Fruit fly (Drosophila melanogaster) whole organism, wandering third instar larva: ENCODE results near the gene CG1542.

ENCODE experiments used
- CrebA ChIP-seq: fragments of 200-800 bp; sonication (Bioruptor generic); optimal IDR thresholded peaks from 2 replicates; lab custom pipeline; 2016; ENCODE audit warnings: missing biosample characterization, mild to moderate bottlenecking, missing genetic modification characterization, borderline replicate concordance
- Dfd ChIP-seq: fragments of >200 bp; optimal IDR thresholded peaks from 2 replicates; lab custom pipeline; 2017; ENCODE audit warnings: missing biosample characterization, missing genetic modification characterization
- Dif ChIP-seq: fragments of 200-275, 200-300 bp; sonication (Bioruptor generic); optimal IDR thresholded peaks from 2 replicates; lab custom pipeline; 2018; ENCODE audit warnings: missing biosample characterization, missing genetic modification characterization; ENCODE audit not compliant: partially characterized antibody
- GATAd ChIP-seq: sonication (Bioruptor generic); optimal IDR thresholded peaks from 2 replicates; lab custom pipeline; 2016; ENCODE audit warnings: missing biosample characterization, missing genetic modification characterization
- HLH106 ChIP-seq: fragments of 200-800 bp; optimal IDR thresholded peaks from 3 replicates; lab custom pipeline; 2019; ENCODE audit warnings: missing biosample characterization, mild to moderate bottlenecking, missing genetic modification characterization, moderate library complexity
- Hnf4 ChIP-seq: fragments of 200-800 bp; sonication (Bioruptor generic); optimal IDR thresholded peaks from 2 replicates; lab custom pipeline; 2016; ENCODE audit warnings: missing biosample characterization, mild to moderate bottlenecking, missing genetic modification characterization
- Hr78 ChIP-seq: fragments of >200 bp; optimal IDR thresholded peaks from 2 replicates; lab custom pipeline; 2017; ENCODE audit warnings: missing biosample characterization, missing genetic modification characterization
- Hr83 ChIP-seq: fragments of 200-300 bp; sonication (Bioruptor generic); optimal IDR thresholded peaks from 2 replicates; lab custom pipeline; 2016; ENCODE audit warnings: missing biosample characterization, mild to moderate bottlenecking, missing genetic modification characterization, moderate library complexity; ENCODE audit not compliant: poor library complexity, severe bottlenecking
- Myc ChIP-seq: fragments of >200 bp; optimal IDR thresholded peaks from 2 replicates; lab custom pipeline; 2017
- N ChIP-seq: fragments of >200 bp; optimal IDR thresholded peaks from 2 replicates; lab custom pipeline; 2018; ENCODE audit warnings: missing biosample characterization, missing external identifiers, missing genetic modification characterization
- OdsH ChIP-seq: fragments of 200-800 bp; sonication (Bioruptor generic); optimal IDR thresholded peaks from 2 replicates; lab custom pipeline; 2016; ENCODE audit warnings: missing biosample characterization, mild to moderate bottlenecking, missing genetic modification characterization
- Sp1 ChIP-seq: fragments of 200-800 bp; sonication (Bioruptor generic); optimal IDR thresholded peaks from 3 replicates; lab custom pipeline; 2019; ENCODE audit warnings: missing biosample characterization, mild to moderate bottlenecking, missing genetic modification characterization, moderate library complexity
- Vsx2 ChIP-seq: fragments of 200-300, 225-300 bp; sonication (Bioruptor generic); optimal IDR thresholded peaks from 2 replicates; lab custom pipeline; 2018; ENCODE audit warnings: missing biosample characterization, missing genetic modification characterization; ENCODE audit not compliant: partially characterized antibody
- br ChIP-seq: fragments of 200-800 bp; sonication (Bioruptor generic); optimal IDR thresholded peaks from 2 replicates; lab custom pipeline; 2016; ENCODE audit warnings: missing biosample characterization, missing genetic modification characterization
- brk ChIP-seq: fragments of 200-800 bp; sonication (Bioruptor generic); optimal IDR thresholded peaks from 2 replicates; lab custom pipeline; 2016; ENCODE audit warnings: missing biosample characterization, mild to moderate bottlenecking, missing genetic modification characterization
- dl ChIP-seq, 2 experiments: fragments of 175-275, 200-275 bp in 1 of 2; fragments of 200-275 bp in 1 of 2; sonication (Bioruptor generic); optimal IDR thresholded peaks; lab custom pipeline; 2018; ENCODE audit warnings: mild to moderate bottlenecking in 2 of 2, missing biosample characterization in 2 of 2, missing genetic modification characterization in 2 of 2, moderate library complexity in 2 of 2; ENCODE audit not compliant: partially characterized antibody in 2 of 2, insufficient read depth in 1 of 2
- dmrt93B ChIP-seq: fragments of 200-800 bp; sonication (Bioruptor generic); optimal IDR thresholded peaks from 2 replicates; lab custom pipeline; 2018; ENCODE audit warnings: missing biosample characterization, mild to moderate bottlenecking, missing genetic modification characterization
- ey ChIP-seq: fragments of 200-800 bp; sonication (Bioruptor generic); optimal IDR thresholded peaks from 2 replicates; lab custom pipeline; 2016; ENCODE audit warnings: missing biosample characterization, missing genetic modification characterization
- foxo ChIP-seq, 2 experiments: fragments of 200-800 bp; sonication (Bioruptor generic); optimal IDR thresholded peaks; 2 replicates in 1 of 2; 3 replicates in 1 of 2; lab custom pipeline; 2016 to 2017; ENCODE audit warnings: missing biosample characterization in 2 of 2, missing genetic modification characterization in 2 of 2
- fru ChIP-seq: fragments of 200-800 bp; sonication (Bioruptor generic); optimal IDR thresholded peaks from 3 replicates; lab custom pipeline; 2016; ENCODE audit warnings: missing biosample characterization, mild to moderate bottlenecking, missing genetic modification characterization
- h ChIP-seq: fragments of 200-800 bp; sonication (Bioruptor generic); optimal IDR thresholded peaks from 3 replicates; lab custom pipeline; 2016; ENCODE audit warnings: missing biosample characterization, mild to moderate bottlenecking, missing genetic modification characterization
- jim ChIP-seq: fragments of 175-275, 200-325 bp; sonication (Bioruptor generic); optimal IDR thresholded peaks from 2 replicates; lab custom pipeline; 2016; ENCODE audit warnings: missing biosample characterization, mild to moderate bottlenecking, missing genetic modification characterization
- lola ChIP-seq: fragments of >200 bp; optimal IDR thresholded peaks from 2 replicates; lab custom pipeline; 2017; ENCODE audit warnings: missing biosample characterization, missing genetic modification characterization
- pan ChIP-seq: fragments of >200 bp; optimal IDR thresholded peaks from 2 replicates; lab custom pipeline; 2017
- psq ChIP-seq: fragments of 200-800 bp; sonication (Bioruptor generic); optimal IDR thresholded peaks from 3 replicates; lab custom pipeline; 2017; ENCODE audit warnings: missing biosample characterization, mild to moderate bottlenecking, missing genetic modification characterization, moderate library complexity
- rgr ChIP-seq: fragments of 200-800 bp; sonication (Bioruptor generic); optimal IDR thresholded peaks from 3 replicates; lab custom pipeline; 2016; ENCODE audit warnings: missing biosample characterization, mild to moderate bottlenecking, missing genetic modification characterization
- sv ChIP-seq: fragments of 200-800 bp; sonication (Bioruptor generic); optimal IDR thresholded peaks from 3 replicates; lab custom pipeline; 2016; ENCODE audit warnings: missing biosample characterization, missing genetic modification characterization
- tai ChIP-seq: sonication (Bioruptor generic); optimal IDR thresholded peaks from 2 replicates; lab custom pipeline; 2016; ENCODE audit warnings: missing biosample characterization, missing genetic modification characterization
- woc ChIP-seq: sonication (Bioruptor generic); optimal IDR thresholded peaks from 2 replicates; lab custom pipeline; 2016; ENCODE audit warnings: missing biosample characterization, mild to moderate bottlenecking, missing genetic modification characterization

Gene CG1542

dm6 chr3R:31213227-31213626 is at the start of gene CG1542, which contains the start of gene Zwilch:
TSS of gene CG1542 (plus strand) at chr3R:31213458.
TSS of gene Zwilch (minus strand) at chr3R:31213376.
- TF ChIP-seq Myc (peak; percentile 59), GATAd (GFP tag; lab: Kevin White, UChicago) (no peak), psq (GFP tag; lab: Kevin White, UChicago) (no peak)

dm6 chr3R:31168429-31168828 is 44.8 kb upstream of the CG1542 start:
- TF ChIP-seq Myc (no peak), brk (GFP tag; lab: Kevin White, UChicago) (no peak), Sp1 (GFP tag; lab: Kevin White, UChicago) (no peak), Vsx2 (GFP tag; lab: Kevin White, UChicago) (no peak), pan (no peak), CrebA (no peak)

dm6 chr3R:31168968-31169367 is 44.3 kb upstream of the CG1542 start, which contains the start of gene stops:
TSS of gene stops (minus strand) at chr3R:31169106.
- no peak for TF ChIP-seq foxo (GFP tag; optimal IDR thresholded peaks at IDR 0.05; lab: Kevin White, UChicago)
- no peak for TF ChIP-seq h (GFP tag; lab: Kevin White, UChicago)
- TF ChIP-seq Hr83 (GFP tag; lab: Kevin White, UChicago): peak; percentile 59
- TF ChIP-seq Hnf4 (GFP tag; lab: Kevin White, UChicago): peak; percentile 19

- no peak for TF ChIP-seq sv (GFP tag; lab: Kevin White, UChicago)
- TF ChIP-seq Hnf4 (GFP tag; lab: Kevin White, UChicago): no peak
- TF ChIP-seq dl (GFP tag; optimal IDR thresholded peaks at IDR 0.05; lab: Kevin White, UChicago; ENCODE audit: insufficient read depth in 1 of 2, partially characterized antibody in 2 of 2): no peak
- TF ChIP-seq h (GFP tag; lab: Kevin White, UChicago): no peak
- no peak for TF ChIP-seq OdsH (GFP tag; lab: Kevin White, UChicago)
- no peak for TF ChIP-seq br
- TF ChIP-seq tai (GFP tag; lab: Kevin White, UChicago): no peak
- TF ChIP-seq GATAd (GFP tag; lab: Kevin White, UChicago): no peak
- TF ChIP-seq Hr78: no peak
- TF ChIP-seq CrebA: no peak
- no peak for TF ChIP-seq Hr83 (GFP tag; lab: Kevin White, UChicago)
- TF ChIP-seq N (GFP tag; lab: Kevin White, UChicago): no peak
- TF ChIP-seq ey (GFP tag; lab: Kevin White, UChicago): no peak
- no peak for TF ChIP-seq jim
- no peak for TF ChIP-seq Myc
- TF ChIP-seq lola: no peak
- no peak for TF ChIP-seq dmrt93B (GFP tag; lab: Kevin White, UChicago)
- no peak for TF ChIP-seq psq (GFP tag; lab: Kevin White, UChicago)
- no peak for TF ChIP-seq foxo (GFP tag; optimal IDR thresholded peaks at IDR 0.05; lab: Kevin White, UChicago)
Observed at dm6 chr3R:31181816-31182215, 31.4 kb upstream of the CG1542 start.

dm6 chr3R:31193062-31193461 is 20.2 kb upstream of the CG1542 start, which contains the start of gene bnk:
TSS of gene bnk (plus strand) at chr3R:31193362.
- TF ChIP-seq OdsH (GFP tag; lab: Kevin White, UChicago) (no peak), Hr78 (no peak), woc (GFP tag; lab: Kevin White, UChicago) (no peak), jim (no peak), HLH106 (tag; lab: Kevin White, UChicago) (no peak), Dfd (GFP tag; lab: Kevin White, UChicago) (no peak), fru (GFP tag; lab: Kevin White, UChicago) (no peak), h (GFP tag; lab: Kevin White, UChicago) (no peak), brk (GFP tag; lab: Kevin White, UChicago) (no peak), Dif (GFP tag; lab: Kevin White, UChicago) (no peak), rgr (GFP tag; lab: Kevin White, UChicago) (no peak)

dm6 chr3R:31194627-31195026 is 18.6 kb upstream of the CG1542 start:
- TF ChIP-seq psq (GFP tag; lab: Kevin White, UChicago) (no peak), OdsH (GFP tag; lab: Kevin White, UChicago) (no peak), ey (GFP tag; lab: Kevin White, UChicago) (no peak), h (GFP tag; lab: Kevin White, UChicago) (peak; percentile 11)
